Fruit fly (Drosophila melanogaster): ENCODE data around the gene CG46458.

CG46458 gene

dm6 chr3R:6954539-6954938 is 3.6 kb downstream of the CG46458 start:
- TF ChIP-seq N (GFP tag; optimal IDR thresholded peaks at IDR 0.05), result no peak
- no peak for TF ChIP-seq Mio (GFP tag; optimal IDR thresholded peaks at IDR 0.05)
- peak; percentile 9 for TF ChIP-seq psq (GFP tag; optimal IDR thresholded peaks at IDR 0.05)
- TF ChIP-seq usp (GFP tag; optimal IDR thresholded peaks at IDR 0.05), result no peak
- TF ChIP-seq HLH106 (tag; optimal IDR thresholded peaks at IDR 0.05), result peak; percentile 39
- no peak for TF ChIP-seq Hr83 (GFP tag; optimal IDR thresholded peaks at IDR 0.05; ENCODE audit: poor library complexity, severe bottlenecking)
- TF ChIP-seq dmrt93B (GFP tag; optimal IDR thresholded peaks at IDR 0.05), result no peak
- no peak for TF ChIP-seq fru (GFP tag; optimal IDR thresholded peaks at IDR 0.05)
- no peak for TF ChIP-seq sage (GFP tag; optimal IDR thresholded peaks at IDR 0.05)
- TF ChIP-seq Sp1 (GFP tag; optimal IDR thresholded peaks at IDR 0.05), result peak; percentile 30
- TF ChIP-seq rgr (GFP tag; optimal IDR thresholded peaks at IDR 0.05), result peak; percentile 3
- TF ChIP-seq jim (GFP tag; optimal IDR thresholded peaks at IDR 0.05), result no peak
- peak in 1 of 2 experiments; percentile 21 for TF ChIP-seq foxo (GFP tag; optimal IDR thresholded peaks at IDR 0.05)
- peak; percentile 24 for TF ChIP-seq h (GFP tag; optimal IDR thresholded peaks at IDR 0.05)
- TF ChIP-seq CG9705 (GFP tag; optimal IDR thresholded peaks at IDR 0.05), result no peak

DNA sequence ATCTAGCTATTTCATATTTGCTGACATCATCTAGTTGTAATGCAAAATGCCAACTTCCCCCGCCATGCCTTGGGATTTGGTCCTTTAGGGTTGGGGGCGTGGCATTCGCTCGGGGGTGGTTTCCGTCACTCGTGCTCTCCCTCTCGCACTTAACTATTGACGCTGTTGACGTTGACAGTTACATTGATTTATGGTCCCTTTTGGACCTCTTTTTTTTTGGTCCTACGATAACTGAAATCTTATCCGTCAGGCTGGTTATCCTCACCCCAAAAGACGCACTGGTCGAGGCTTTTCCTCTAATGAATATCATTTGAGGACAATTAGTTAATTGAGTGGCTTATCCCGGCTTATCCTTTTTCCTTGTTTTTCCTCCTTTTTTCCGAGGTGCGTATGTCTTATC is 5.0 kb downstream of the CG46458 start:
- TF ChIP-seq tai (GFP tag; optimal IDR thresholded peaks at IDR 0.05) (no peak), br (GFP tag; optimal IDR thresholded peaks at IDR 0.05) (no peak), woc (GFP tag; optimal IDR thresholded peaks at IDR 0.05) (no peak), dmrt93B (GFP tag; optimal IDR thresholded peaks at IDR 0.05) (no peak), h (GFP tag; optimal IDR thresholded peaks at IDR 0.05) (no peak)

- TF ChIP-seq Sp1 (GFP tag; optimal IDR thresholded peaks at IDR 0.05), result no peak
- no peak for TF ChIP-seq ey (GFP tag; optimal IDR thresholded peaks at IDR 0.05)
- TF ChIP-seq dl (GFP tag; optimal IDR thresholded peaks at IDR 0.05; ENCODE audit: insufficient read depth in 1 of 2, partially characterized antibody in 2 of 2), result no peak
- TF ChIP-seq sv (GFP tag; optimal IDR thresholded peaks at IDR 0.05), result no peak
Measured at dm6 chr3R:6952683-6953082, 5.5 kb downstream of the CG46458 start.

DNA sequence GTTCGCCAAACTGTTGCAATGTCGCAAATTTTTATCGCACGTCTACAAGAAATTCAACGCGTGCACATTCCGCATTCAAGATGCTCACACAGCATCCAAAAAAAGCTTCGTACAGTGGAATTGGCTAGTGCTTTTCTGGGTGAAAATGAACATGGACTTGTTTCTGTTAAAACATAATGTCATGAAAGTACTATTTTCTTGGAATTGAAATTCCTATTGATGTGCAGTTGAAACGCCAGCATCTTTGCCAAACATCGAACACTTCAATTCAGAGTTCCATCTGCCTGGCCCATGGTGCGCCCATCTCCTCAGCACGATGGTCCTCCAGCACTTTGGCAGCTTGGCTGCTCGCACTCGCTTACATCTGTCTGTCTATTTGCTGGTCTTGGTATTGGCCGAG is 7.1 kb downstream of the CG46458 start:
- TF ChIP-seq sv (GFP tag; optimal IDR thresholded peaks at IDR 0.05) (no peak), N (GFP tag; optimal IDR thresholded peaks at IDR 0.05) (no peak), foxo (GFP tag; optimal IDR thresholded peaks at IDR 0.05) (peak in 1 of 2 experiments; percentile 77), brk (GFP tag; optimal IDR thresholded peaks at IDR 0.05) (peak; percentile 53), psq (GFP tag; optimal IDR thresholded peaks at IDR 0.05) (peak; percentile 64), ey (GFP tag; optimal IDR thresholded peaks at IDR 0.05) (peak; percentile 84), CG9705 (GFP tag; optimal IDR thresholded peaks at IDR 0.05) (peak; percentile 30), jim (GFP tag; optimal IDR thresholded peaks at IDR 0.05) (no peak), fru (GFP tag; optimal IDR thresholded peaks at IDR 0.05) (peak; percentile 77), OdsH (GFP tag; optimal IDR thresholded peaks at IDR 0.05) (peak; percentile 80), CG32264 (GFP tag; optimal IDR thresholded peaks at IDR 0.05) (peak; percentile 28), br (GFP tag; optimal IDR thresholded peaks at IDR 0.05) (peak; percentile 84), dl (GFP tag; optimal IDR thresholded peaks at IDR 0.05; ENCODE audit: insufficient read depth in 1 of 2, partially characterized antibody in 2 of 2) (no peak), dmrt93B (GFP tag; optimal IDR thresholded peaks at IDR 0.05) (peak; percentile 47), usp (GFP tag; optimal IDR thresholded peaks at IDR 0.05) (no peak), woc (GFP tag; optimal IDR thresholded peaks at IDR 0.05) (peak; percentile 84), Sp1 (GFP tag; optimal IDR thresholded peaks at IDR 0.05) (peak; percentile 65), h (GFP tag; optimal IDR thresholded peaks at IDR 0.05) (peak; percentile 84), Dif (GFP tag; optimal IDR thresholded peaks at IDR 0.05; ENCODE audit: partially characterized antibody) (no peak), sage (GFP tag; optimal IDR thresholded peaks at IDR 0.05) (peak; percentile 61), tai (GFP tag; optimal IDR thresholded peaks at IDR 0.05) (peak; percentile 15), CrebA (GFP tag; optimal IDR thresholded peaks at IDR 0.05; ENCODE audit: borderline replicate concordance) (peak; percentile 19), Hr78 (GFP tag; optimal IDR thresholded peaks at IDR 0.05) (no peak), rgr (GFP tag; optimal IDR thresholded peaks at IDR 0.05) (peak; percentile 84), Hnf4 (GFP tag; optimal IDR thresholded peaks at IDR 0.05) (peak; percentile 69), HLH106 (tag; optimal IDR thresholded peaks at IDR 0.05) (peak; percentile 62), Jra (GFP tag; optimal IDR thresholded peaks at IDR 0.05) (peak; percentile 32), Myc (optimal IDR thresholded peaks at IDR 0.05) (no peak), dsf (GFP tag; optimal IDR thresholded peaks at IDR 0.05; ENCODE audit: borderline replicate concordance) (no peak)

Measured in whole organism, wandering third instar larva.